Worm (Caenorhabditis elegans): ENCODE results near the gene grl-22.

The grl-22 gene

DNA sequence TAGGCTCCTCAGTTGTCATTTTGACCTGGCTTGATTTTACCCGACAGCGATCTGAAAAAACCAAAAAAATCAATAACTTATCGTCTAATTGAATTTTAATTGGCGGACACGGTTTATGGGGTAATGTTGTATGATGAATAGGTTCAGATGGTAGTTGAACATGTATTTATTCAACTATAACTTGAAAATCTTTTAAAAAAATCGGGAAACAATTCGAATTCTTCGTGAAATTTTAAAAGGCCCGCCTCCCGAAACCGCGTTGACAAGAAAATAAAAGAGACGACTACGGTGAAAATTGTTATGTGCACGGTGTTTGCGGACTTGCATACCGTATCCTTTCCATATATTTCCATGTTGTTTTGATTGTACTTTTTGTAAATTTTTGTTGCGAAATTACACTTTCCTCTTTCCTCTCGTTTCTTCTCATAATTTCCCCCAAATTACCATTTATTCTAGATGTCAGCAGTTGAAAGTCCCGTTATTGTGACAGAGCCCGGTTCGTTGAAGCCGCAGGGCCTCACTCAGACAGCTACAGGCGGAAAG is 29.0 kb upstream of the grl-22 start, which contains the start of the genes T24G10.2 and disl-2 (continued):
- peak in 2 of 3 experiments; percentile 5 to 74 for TF ChIP-seq ceh-82 (tag; optimal IDR thresholded peaks at IDR 0.05)
- TF ChIP-seq nhr-90 (tag; optimal IDR thresholded peaks at IDR 0.05; ENCODE audit: poor library complexity): no peak
- TF ChIP-seq elt-2 (tag; optimal IDR thresholded peaks at IDR 0.05): no peak
- peak; percentile 74 for TF ChIP-seq C16A3.4 (tag; optimal IDR thresholded peaks at IDR 0.05)
- no peak for TF ChIP-seq aha-1 (tag; optimal IDR thresholded peaks at IDR 0.05)
- TF ChIP-seq ztf-4 (tag; optimal IDR thresholded peaks at IDR 0.05): no peak
- TF ChIP-seq unc-30 (tag; optimal IDR thresholded peaks at IDR 0.05): no peak
- TF ChIP-seq hlh-17 (GFP tag; optimal IDR thresholded peaks at IDR 0.05; ENCODE audit: borderline replicate concordance): no peak
- peak; percentile 62 to 78 for TF ChIP-seq lin-35 (GFP tag; optimal IDR thresholded peaks at IDR 0.05)
- TF ChIP-seq sup-37 (GFP tag; optimal IDR thresholded peaks at IDR 0.05): no peak
- TF ChIP-seq zip-4 (GFP tag; optimal IDR thresholded peaks at IDR 0.05): no peak
- no peak for TF ChIP-seq nhr-19 (GFP tag; conservative IDR thresholded peaks at IDR 0.05)
- TF ChIP-seq snpc-4 (tag; optimal IDR thresholded peaks at IDR 0.05): peak; percentile 21
- no peak for TF ChIP-seq egl-27 (tag; optimal IDR thresholded peaks at IDR 0.05)
- peak; percentile 25 for TF ChIP-seq irx-1 (tag; optimal IDR thresholded peaks at IDR 0.05)
- TF ChIP-seq pag-3 (tag; optimal IDR thresholded peaks at IDR 0.05; ENCODE audit: borderline replicate concordance, insufficient read depth): no peak
- TF ChIP-seq unc-86 (tag; optimal IDR thresholded peaks at IDR 0.05): no peak
- TF ChIP-seq fkh-8 (tag; optimal IDR thresholded peaks at IDR 0.05): no peak
- TF ChIP-seq nhr-20 (tag; optimal IDR thresholded peaks at IDR 0.05): peak; percentile 50
- TF ChIP-seq fkh-10 (GFP tag; optimal IDR thresholded peaks at IDR 0.05): no peak
- TF ChIP-seq tbx-2 (tag; optimal IDR thresholded peaks at IDR 0.05): peak; percentile 28
- no peak for TF ChIP-seq ces-1 (GFP tag; optimal IDR thresholded peaks at IDR 0.05)
- no peak for TF ChIP-seq pax-3 (tag; optimal IDR thresholded peaks at IDR 0.05)
- TF ChIP-seq swsn-7 (tag; optimal IDR thresholded peaks at IDR 0.05): peak; percentile 30
- no peak for TF ChIP-seq ztf-11 (tag; optimal IDR thresholded peaks at IDR 0.05)
- TF ChIP-seq alr-1 (tag; optimal IDR thresholded peaks at IDR 0.05; ENCODE audit: borderline replicate concordance): no peak
- no peak; the same call in 1 of the 2 replicates for TF ChIP-seq isw-1 (GFP tag; IDR thresholded peaks at IDR 0.05)
- TF ChIP-seq hlh-4 (tag; optimal IDR thresholded peaks at IDR 0.05): no peak
- TF ChIP-seq mep-1 (tag; optimal IDR thresholded peaks at IDR 0.05): peak; percentile 78
- no peak for TF ChIP-seq unc-62 (GFP tag; optimal IDR thresholded peaks at IDR 0.05)
- peak; percentile 3 for TF ChIP-seq lin-39 (tag; optimal IDR thresholded peaks at IDR 0.05)

DNA sequence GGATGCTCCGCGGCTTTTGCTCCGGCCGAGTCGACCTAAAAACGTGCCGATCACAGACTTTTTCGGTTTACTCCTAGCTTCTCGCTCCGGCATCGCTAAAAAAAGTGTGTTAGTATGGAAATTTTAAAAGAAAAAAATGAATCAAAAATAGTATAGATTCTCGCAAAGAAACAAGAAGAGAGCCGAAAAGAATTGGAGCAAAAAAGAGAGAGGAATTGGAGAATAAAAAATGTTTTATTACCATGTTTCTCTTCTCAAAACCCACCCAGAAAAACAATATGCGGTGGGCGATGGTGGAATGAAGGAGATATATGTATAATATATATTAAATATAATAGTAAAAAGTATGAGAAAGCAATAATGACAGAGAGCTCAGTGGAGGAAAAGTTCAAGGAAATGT is 26.7 kb upstream of the grl-22 start, which contains the start of gene W03A5.6:
TSS of gene W03A5.6 (minus strand) at position 101 of the 400 bp plus-strand sequence.
- TF ChIP-seq blmp-1 (tag; optimal IDR thresholded peaks at IDR 0.05) (no peak), mdl-1 (tag; optimal IDR thresholded peaks at IDR 0.05) (no peak), ztf-11 (tag; optimal IDR thresholded peaks at IDR 0.05) (no peak), hlh-17 (GFP tag; optimal IDR thresholded peaks at IDR 0.05; ENCODE audit: borderline replicate concordance) (no peak), jun-1 (tag; optimal IDR thresholded peaks at IDR 0.05) (no peak), C04F5.9 (tag; optimal IDR thresholded peaks at IDR 0.05) (no peak), zag-1 (tag; optimal IDR thresholded peaks at IDR 0.05) (no peak), grh-1 (GFP tag; IDR thresholded peaks at IDR 0.05) (no peak), efl-1 (optimal IDR thresholded peaks at IDR 0.05) (no peak), efl-1 (GFP tag; optimal IDR thresholded peaks at IDR 0.05 in 1 of 2) (no peak), hlh-4 (tag; optimal IDR thresholded peaks at IDR 0.05) (no peak), hpl-2 (GFP tag; optimal IDR thresholded peaks at IDR 0.05) (no peak), unc-62 (GFP tag; optimal IDR thresholded peaks at IDR 0.05) (no peak), snpc-4 (tag; optimal IDR thresholded peaks at IDR 0.05) (no peak), mab-9 (GFP tag; IDR thresholded peaks at IDR 0.05) (no peak), nhr-85 (tag) (no peak), efl-3 (GFP tag; optimal IDR thresholded peaks at IDR 0.05) (no peak), tlp-1 (tag; optimal IDR thresholded peaks at IDR 0.05) (no peak), irx-1 (tag; optimal IDR thresholded peaks at IDR 0.05) (no peak)

All from whole organism, L1 larva.